Worm (Caenorhabditis elegans): ENCODE data around the gene srh-281.

DNA sequence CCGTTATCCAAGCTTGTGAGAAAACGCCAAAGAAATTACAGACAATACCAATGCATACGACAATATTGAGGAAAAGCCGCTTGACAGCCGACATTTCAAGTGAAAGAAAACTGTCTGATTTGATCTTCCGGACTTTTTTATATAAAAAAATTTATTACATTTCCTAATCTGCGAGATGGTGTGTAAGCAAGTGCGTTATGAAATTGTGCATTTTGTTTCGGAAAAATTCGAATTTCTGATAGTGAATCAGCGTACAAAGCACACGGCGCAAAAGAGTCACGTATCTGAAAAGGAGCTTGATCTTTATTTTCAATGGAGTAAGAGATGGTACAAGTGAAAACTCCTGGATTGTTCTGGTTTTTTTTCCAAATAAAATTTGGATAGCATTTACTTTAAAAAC, 49.5 kb upstream of the srh-281 start, which contains the start of gene clc-32:
- no peak for TF ChIP-seq eor-1 (tag; optimal IDR thresholded peaks at IDR 0.05)
- TF ChIP-seq daf-12 (tag; optimal IDR thresholded peaks at IDR 0.05), result no peak

Data from whole organism, L3 larva.